Worm (Caenorhabditis elegans): ENCODE results near the gene tost-1.

tost-1 gene

DNA sequence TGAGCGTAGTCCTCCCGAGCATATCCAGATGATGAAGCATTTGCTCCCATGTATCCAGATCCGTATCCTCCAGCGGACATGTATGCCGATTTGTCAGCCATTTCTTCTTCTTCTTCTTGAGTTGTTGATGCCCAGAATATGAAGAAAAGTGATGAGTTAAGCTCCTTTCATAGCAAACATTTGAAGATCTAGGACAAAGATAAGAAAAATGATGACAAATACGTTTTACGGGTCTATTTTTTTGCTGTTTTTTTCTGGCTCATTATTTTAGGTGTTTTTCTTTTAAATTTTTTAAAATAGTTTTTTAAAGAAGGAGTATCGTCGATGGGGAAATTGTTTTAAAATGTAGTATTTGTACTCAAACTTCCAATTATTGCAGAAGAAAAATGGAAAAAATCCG lies 47.9 kb downstream of the tost-1 start, which contains the start of gene nspd-9:
TSS of gene nspd-9 (minus strand) at position 101 of the 400 bp plus-strand sequence.
- TF ChIP-seq him-1 (tag; optimal IDR thresholded peaks at IDR 0.05) (no peak), W03F9.2 (tag; optimal IDR thresholded peaks at IDR 0.05) (no peak), dao-5 (tag; optimal IDR thresholded peaks at IDR 0.05) (no peak)

DNA sequence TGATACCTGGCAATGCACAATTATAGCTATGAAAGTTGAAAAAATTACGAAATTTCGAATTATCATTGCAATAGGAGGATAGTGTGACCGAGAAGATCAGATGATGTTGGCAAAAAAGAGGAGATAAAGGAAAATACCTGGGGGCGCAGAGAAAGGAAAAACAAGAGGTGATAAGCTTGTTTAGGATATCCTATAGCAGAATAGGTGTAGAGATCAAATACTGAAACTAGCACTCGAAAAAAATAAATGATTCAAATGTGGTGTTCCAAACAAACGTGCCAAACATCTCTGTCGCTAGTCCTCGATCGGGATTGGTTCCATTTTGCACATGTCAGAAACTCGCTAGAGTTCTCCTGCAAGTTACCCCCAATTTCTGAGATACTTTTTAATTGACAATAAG lies 48.7 kb downstream of the tost-1 start, which contains the start of gene F26A1.9:
TSS of gene F26A1.9 (minus strand) at position 101 of the 400 bp plus-strand sequence.
- TF ChIP-seq dao-5 (tag; optimal IDR thresholded peaks at IDR 0.05), result no peak
- TF ChIP-seq him-1 (tag; optimal IDR thresholded peaks at IDR 0.05), result no peak
- TF ChIP-seq W03F9.2 (tag; optimal IDR thresholded peaks at IDR 0.05), result no peak

Measured in whole organism, L4/young adult.